Fruit fly (Drosophila melanogaster) whole organism, embryonic: Measurements from ENCODE around the gene CG3625.

ENCODE experiments used
- Awh ChIP-seq: fragments of 200-800 bp; sonication (Bioruptor generic); IDR thresholded peaks from 2 replicates; pipeline ENCODE4, ENCODE4 v1.3.6; 2022; ENCODE audit warnings: missing biosample characterization, missing genetic modification characterization
- Bteb2 ChIP-seq: fragments of 200-800 bp; sonication (Bioruptor generic); optimal IDR thresholded peaks from 2 replicates; lab custom pipeline; 2016; ENCODE audit warnings: missing biosample characterization, missing genetic modification characterization
- CG11085 ChIP-seq: fragments of 200-800 bp; sonication (Bioruptor generic); IDR thresholded peaks from 2 replicates; pipeline ENCODE4 v1.3.6; 2022; ENCODE audit warnings: missing biosample characterization, missing genetic modification characterization
- CG11723 ChIP-seq: fragments of 200-800 bp; sonication (Bioruptor generic); optimal IDR thresholded peaks from 2 replicates; lab custom pipeline; 2017; ENCODE audit warnings: missing biosample characterization, mild to moderate bottlenecking, missing genetic modification characterization
- CG14050 ChIP-seq: fragments of 200-800 bp; sonication (Bioruptor generic); IDR thresholded peaks from 3 replicates; pipeline ENCODE4 v1.3.6; 2022; ENCODE audit warnings: missing biosample characterization, missing genetic modification characterization
- CG14710 ChIP-seq: fragments of 200-800 bp; sonication (Bioruptor generic); optimal IDR thresholded peaks from 3 replicates; lab custom pipeline; 2019; ENCODE audit warnings: missing biosample characterization, mild to moderate bottlenecking, missing genetic modification characterization, moderate library complexity
- CG17359 ChIP-seq: fragments of 200-800 bp; sonication (Bioruptor generic); optimal IDR thresholded peaks from 3 replicates; lab custom pipeline; 2018; ENCODE audit warnings: missing biosample characterization, mild to moderate bottlenecking, missing genetic modification characterization, moderate library complexity
- CG17568 ChIP-seq: fragments of 200-800 bp; sonication (Bioruptor generic); optimal IDR thresholded peaks from 2 replicates; lab custom pipeline; 2018; ENCODE audit warnings: missing biosample characterization, mild to moderate bottlenecking, missing genetic modification characterization, moderate library complexity
- CG2116 ChIP-seq: fragments of 200-800 bp; sonication (Bioruptor generic); optimal IDR thresholded peaks from 3 replicates; lab custom pipeline; 2018; ENCODE audit warnings: missing biosample characterization, mild to moderate bottlenecking, missing genetic modification characterization
- CG2199 ChIP-seq: fragments of 200-800 bp; sonication (Bioruptor generic); IDR thresholded peaks from 3 replicates; pipeline ENCODE4 v1.3.6; 2022; ENCODE audit warnings: missing biosample characterization, missing genetic modification characterization
- CG2889 ChIP-seq: fragments of 200-800 bp; sonication (Bioruptor generic); IDR thresholded peaks from 3 replicates; pipeline ENCODE4 v1.3.6; 2022; ENCODE audit warnings: missing biosample characterization, missing genetic modification characterization
- CG30431 ChIP-seq: fragments of 200-800 bp; sonication (Bioruptor generic); optimal IDR thresholded peaks from 2 replicates; lab custom pipeline; 2017; ENCODE audit warnings: missing biosample characterization, missing genetic modification characterization
- CG31365 ChIP-seq: fragments of 200-800 bp; sonication (Bioruptor generic); optimal IDR thresholded peaks from 2 replicates; lab custom pipeline; 2018; ENCODE audit warnings: missing biosample characterization, mild to moderate bottlenecking, missing genetic modification characterization
- CG34376 ChIP-seq: fragments of 200-800 bp; sonication (Bioruptor generic); optimal IDR thresholded peaks from 2 replicates; lab custom pipeline; 2018; ENCODE audit warnings: missing biosample characterization, mild to moderate bottlenecking, missing genetic modification characterization
- CG5953 ChIP-seq: fragments of 200-800 bp; sonication (Bioruptor generic); IDR thresholded peaks from 2 replicates; pipeline ENCODE4 v1.3.6; 2022; ENCODE audit warnings: missing biosample characterization, missing genetic modification characterization
- CG7556 ChIP-seq: fragments of 200-800 bp; sonication (Bioruptor generic); optimal IDR thresholded peaks from 2 replicates; lab custom pipeline; 2017; ENCODE audit warnings: missing biosample characterization, mild to moderate bottlenecking, missing genetic modification characterization
- CHES-1-like ChIP-seq: fragments of 200-800 bp; sonication (Bioruptor generic); optimal IDR thresholded peaks from 2 replicates; lab custom pipeline; 2016; ENCODE audit warnings: missing biosample characterization, missing genetic modification characterization
- Chrac-16 ChIP-seq: fragments of 200-800 bp; sonication (Bioruptor generic); optimal IDR thresholded peaks from 3 replicates; lab custom pipeline; 2016; ENCODE audit warnings: missing biosample characterization, missing genetic modification characterization
- Deaf1 ChIP-seq: fragments of 200-800 bp; optimal IDR thresholded peaks from 3 replicates; lab custom pipeline; 2019; ENCODE audit warnings: missing biosample characterization, mild to moderate bottlenecking, missing genetic modification characterization, moderate library complexity
- Dip3 ChIP-seq: fragments of 200-800 bp; sonication (Bioruptor generic); optimal IDR thresholded peaks from 3 replicates; lab custom pipeline; 2016; ENCODE audit warnings: missing biosample characterization, missing genetic modification characterization
- Dll ChIP-seq: fragments of 200-800 bp; sonication (Bioruptor generic); IDR thresholded peaks from 4 replicates; pipeline ENCODE4 v1.3.6; 2022; ENCODE audit warnings: missing biosample characterization, missing genetic modification characterization; ENCODE audit not compliant: partially characterized antibody
- Elba2 ChIP-seq: fragments of 200-800 bp; sonication (Bioruptor generic); optimal IDR thresholded peaks from 3 replicates; lab custom pipeline; 2016; ENCODE audit warnings: missing biosample characterization, missing genetic modification characterization
- Fer1 ChIP-seq: fragments of 200-800 bp; sonication (Bioruptor generic); optimal IDR thresholded peaks from 2 replicates; lab custom pipeline; 2017; ENCODE audit warnings: missing biosample characterization, mild to moderate bottlenecking, missing genetic modification characterization
- Hmr ChIP-seq: fragments of 200-800 bp; sonication (Bioruptor generic); optimal IDR thresholded peaks from 3 replicates; lab custom pipeline; 2017; ENCODE audit warnings: mild to moderate bottlenecking, missing biosample characterization, missing genetic modification reagents, missing genetic modification characterization
- Ravus ChIP-seq: fragments of 200-800 bp; sonication (Bioruptor generic); IDR thresholded peaks from 2 replicates; pipeline ENCODE4 v1.3.6; 2022; ENCODE audit warnings: missing biosample characterization, missing genetic modification characterization
- Ssrp ChIP-seq: fragments of 200-800 bp; sonication (Bioruptor generic); optimal IDR thresholded peaks from 2 replicates; lab custom pipeline; 2018; ENCODE audit warnings: missing biosample characterization, mild to moderate bottlenecking, missing genetic modification characterization, moderate library complexity
- abd-A ChIP-seq: fragments of 200-800 bp; sonication (Bioruptor generic); optimal IDR thresholded peaks from 3 replicates; lab custom pipeline; 2019; ENCODE audit warnings: missing biosample characterization, mild to moderate bottlenecking, missing genetic modification characterization, moderate library complexity
- cas ChIP-seq: fragments of 200-800 bp; sonication (Bioruptor generic); IDR thresholded peaks from 2 replicates; pipeline ENCODE4 v1.3.6; 2022; ENCODE audit warnings: missing biosample characterization, missing genetic modification characterization
- corto ChIP-seq: fragments of 200-800 bp; sonication (Bioruptor generic); optimal IDR thresholded peaks from 2 replicates; lab custom pipeline; 2016; ENCODE audit warnings: missing biosample characterization, mild to moderate bottlenecking, missing genetic modification characterization, moderate library complexity
- croc ChIP-seq: fragments of 200-800 bp; sonication (Bioruptor generic); conservative IDR thresholded peaks from 3 replicates; pipeline ENCODE4 v1.3.6; 2022; ENCODE audit warnings: missing biosample characterization, missing genetic modification characterization
- crp ChIP-seq, 2 experiments: fragments of 200-800 bp; sonication (Bioruptor generic); optimal IDR thresholded peaks; 2 replicates in 1 of 2; 3 replicates in 1 of 2; lab custom pipeline; 2017; ENCODE audit warnings: missing biosample characterization in 2 of 2, missing genetic modification characterization in 2 of 2, mild to moderate bottlenecking in 1 of 2, moderate library complexity in 1 of 2
- dimm ChIP-seq: fragments of 200-800 bp; sonication (Bioruptor generic); IDR thresholded peaks from 2 replicates; pipeline ENCODE4 v1.3.6; 2022; ENCODE audit warnings: missing biosample characterization, missing genetic modification characterization
- ems ChIP-seq: fragments of 200-800 bp; sonication (Bioruptor generic); optimal IDR thresholded peaks from 3 replicates; lab custom pipeline; 2016; ENCODE audit warnings: missing biosample characterization, missing genetic modification characterization
- exex ChIP-seq: fragments of 200-800 bp; sonication (Bioruptor generic); optimal IDR thresholded peaks from 4 replicates; lab custom pipeline; 2018; ENCODE audit warnings: missing biosample characterization, mild to moderate bottlenecking, missing genetic modification characterization, moderate library complexity
- jigr1 ChIP-seq: fragments of 200-800 bp; sonication (Bioruptor generic); IDR thresholded peaks from 3 replicates; pipeline ENCODE4 v1.3.6; 2022; ENCODE audit warnings: missing biosample characterization, missing genetic modification characterization
- klu ChIP-seq: fragments of 200-800 bp; sonication (Bioruptor generic); IDR thresholded peaks from 2 replicates; pipeline ENCODE4 v1.3.6; 2022; ENCODE audit warnings: missing biosample characterization, missing genetic modification characterization
- lmd ChIP-seq: fragments of 200-800 bp; sonication (Bioruptor generic); IDR thresholded peaks from 2 replicates; pipeline ENCODE4 v1.3.6; 2022; ENCODE audit warnings: missing biosample characterization, missing genetic modification characterization
- lov ChIP-seq, 2 experiments: fragments of 200-800 bp in 1 of 2; fragments of >200 bp in 1 of 2; sonication (Bioruptor generic) in 1 of 2; IDR thresholded peaks in 1 of 2; optimal IDR thresholded peaks in 1 of 2; 2 replicates in 1 of 2; 3 replicates in 1 of 2; pipeline versions ENCODE4 v1.3.6 to Lab custom; 2017 to 2022; ENCODE audit warnings: missing biosample characterization in 1 of 2, missing genetic modification characterization in 1 of 2
- pfk ChIP-seq: fragments of 200-800 bp; sonication (Bioruptor generic); optimal IDR thresholded peaks from 2 replicates; lab custom pipeline; 2018; ENCODE audit warnings: missing biosample characterization, mild to moderate bottlenecking, missing genetic modification characterization, moderate library complexity
- phol ChIP-seq: fragments of 200-800 bp; sonication (Bioruptor generic); optimal IDR thresholded peaks from 3 replicates; lab custom pipeline; 2018; ENCODE audit warnings: missing biosample characterization, mild to moderate bottlenecking, missing genetic modification characterization, moderate library complexity
- psq ChIP-seq: fragments of 200-800 bp; sonication (Bioruptor generic); optimal IDR thresholded peaks from 2 replicates; lab custom pipeline; 2017; ENCODE audit warnings: missing biosample characterization, missing genetic modification characterization
- row ChIP-seq: fragments of 200-800 bp; sonication (Bioruptor generic); IDR thresholded peaks from 3 replicates; pipeline ENCODE4 v1.3.6; 2022; ENCODE audit warnings: missing biosample characterization, missing genetic modification characterization
- sens ChIP-seq: fragments of 200-800 bp; sonication (Bioruptor generic); peaks from one replicate; lab custom pipeline; 2016; ENCODE audit warnings: missing biosample characterization, missing genetic modification characterization
- sima ChIP-seq: fragments of 200-800 bp; sonication (Bioruptor generic); optimal IDR thresholded peaks from 2 replicates; lab custom pipeline; 2016; ENCODE audit warnings: missing biosample characterization, missing genetic modification characterization
- tio ChIP-seq: fragments of 200-800 bp; sonication (Bioruptor generic); optimal IDR thresholded peaks from 2 replicates; lab custom pipeline; 2017; ENCODE audit warnings: missing biosample characterization, missing genetic modification characterization, inconsistent platforms
- trh ChIP-seq: fragments of 200-800 bp; sonication (Bioruptor generic); optimal IDR thresholded peaks from 2 replicates; lab custom pipeline; 2016; ENCODE audit warnings: missing biosample characterization, missing genetic modification characterization
- tup ChIP-seq: fragments of 200-800 bp; sonication (Bioruptor generic); optimal IDR thresholded peaks from 2 replicates; lab custom pipeline; 2016; ENCODE audit warnings: missing biosample characterization, mild to moderate bottlenecking, missing genetic modification characterization, moderate library complexity
- twi ChIP-seq: fragments of 200-800 bp; optimal IDR thresholded peaks from 2 replicates; lab custom pipeline; 2019; ENCODE audit warnings: missing biosample characterization, mild to moderate bottlenecking, missing genetic modification characterization, moderate library complexity
- unpg ChIP-seq: fragments of 200-800 bp; sonication (Bioruptor generic); optimal IDR thresholded peaks from 3 replicates; lab custom pipeline; 2018; ENCODE audit warnings: missing biosample characterization, mild to moderate bottlenecking, missing genetic modification characterization, moderate library complexity
- wek ChIP-seq: fragments of 200-800 bp; sonication (Bioruptor generic); optimal IDR thresholded peaks from 3 replicates; lab custom pipeline; 2018; ENCODE audit warnings: missing biosample characterization, mild to moderate bottlenecking, missing genetic modification characterization, moderate library complexity
- zfh1 ChIP-seq: fragments of 200-800 bp; sonication (Bioruptor generic); IDR thresholded peaks from 3 replicates; pipeline ENCODE4 v1.3.6; 2022; ENCODE audit warnings: missing biosample characterization, missing genetic modification characterization

CG3625 gene

DNA sequence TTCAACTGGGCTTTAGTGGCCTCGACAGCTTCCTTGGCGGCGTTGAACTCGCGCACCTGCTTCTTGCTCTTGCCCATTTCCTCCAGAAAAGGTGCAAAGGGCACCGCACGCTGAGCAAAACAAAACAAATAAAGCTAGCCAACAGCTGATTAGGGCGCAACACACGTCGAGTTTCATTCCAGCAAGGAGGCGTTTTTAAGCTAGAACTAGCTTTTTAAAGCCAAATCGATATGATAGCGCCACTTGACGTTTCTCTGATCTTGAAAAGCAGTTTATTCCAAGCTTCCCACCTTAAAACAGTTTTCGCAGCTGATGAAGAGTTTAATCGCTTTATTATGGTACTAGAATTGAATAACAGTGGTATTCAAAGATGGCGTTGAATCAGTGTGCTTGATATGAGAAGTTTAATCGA is 8.5 kb downstream of the CG3625 start, which contains the start of gene CG11601 (continued):
- TF ChIP-seq CG17568 (GFP tag; lab: Kevin White, UChicago) (no peak), Ravus (GFP tag; lab: Robert Waterston, UW) (no peak), ems (GFP tag; lab: Kevin White, UChicago) (no peak), Awh (GFP tag; lab: Robert Waterston, UW) (no peak), CG11085 (no peak), phol (tag; lab: Kevin White, UChicago) (peak; percentile 79), dimm (GFP tag; lab: Robert Waterston, UW) (no peak), Ssrp (tag; lab: Kevin White, UChicago) (peak; percentile 11), row (peak; percentile 83), twi (tag; lab: Kevin White, UChicago) (no peak), CG2889 (no peak), CG30431 (GFP tag; lab: Kevin White, UChicago) (no peak), tup (GFP tag; lab: Kevin White, UChicago) (no peak), CG14710 (peak; percentile 37), CG2116 (peak; percentile 52), lmd (GFP tag; lab: Robert Waterston, UW) (peak; percentile 41; the same call in 1 of the 2 replicates), Deaf1 (no peak), wek (GFP tag; lab: Kevin White, UChicago) (no peak), cas (no peak), sima (no peak), Hmr (GFP tag; lab: Kevin White, UChicago) (peak; percentile 31), CG31365 (tag; lab: Kevin White, UChicago) (peak; percentile 27), pfk (GFP tag; lab: Kevin White, UChicago) (no peak), sens (GFP tag; lab: Kevin White, UChicago) (peak; percentile 75), CG7556 (GFP tag; lab: Kevin White, UChicago) (no peak), Chrac-16 (GFP tag; lab: Kevin White, UChicago) (peak; percentile 4), CHES-1-like (GFP tag; lab: Kevin White, UChicago) (peak; percentile 2), lov (optimal IDR thresholded peaks at IDR 0.05; lab: Kevin White, UChicago) (no peak), lov (GFP tag; IDR thresholded peaks at IDR 0.05; lab: Robert Waterston, UW) (no peak), Dip3 (peak; percentile 6), Dll (GFP tag; lab: Robert Waterston, UW) (no peak), CG14050 (GFP tag; lab: Robert Waterston, UW) (no peak), croc (GFP tag; lab: Robert Waterston, UW) (no peak), unpg (GFP tag; lab: Kevin White, UChicago) (no peak), trh (GFP tag; lab: Kevin White, UChicago) (no peak), CG34376 (no peak), Bteb2 (peak; percentile 14), tio (GFP tag; lab: Kevin White, UChicago) (no peak), psq (GFP tag; lab: Kevin White, UChicago) (peak; percentile 44), CG5953 (GFP tag; lab: Robert Waterston, UW) (no peak), klu (GFP tag; lab: Robert Waterston, UW) (no peak), exex (tag; lab: Kevin White, UChicago) (peak; percentile 37), zfh1 (GFP tag; lab: Robert Waterston, UW) (0 out of 3 replicates have a peak, but pooled peaks have one; percentile 44), corto (no peak), CG2199 (no peak), CG17359 (tag; lab: Kevin White, UChicago) (peak; percentile 20), abd-A (tag; lab: Kevin White, UChicago) (no peak), CG11723 (GFP tag; lab: Kevin White, UChicago) (no peak), jigr1 (GFP tag; lab: Robert Waterston, UW) (no peak), crp (GFP tag; optimal IDR thresholded peaks at IDR 0.05; lab: Kevin White, UChicago) (peak; percentile 42 to 91), Fer1 (GFP tag; lab: Kevin White, UChicago) (peak; percentile 29), Elba2 (GFP tag; lab: Kevin White, UChicago) (no peak)
